Worm (Caenorhabditis elegans) whole organism, L1 larva: ENCODE results near the gene E02H9.9.

Source experiments
- efl-3 ChIP-seq: fragments of 200-800 bp; sonication (Bioruptor generic); optimal IDR thresholded peaks from 2 replicates; lab custom pipeline; 2018; ENCODE audit warnings: mild to moderate bottlenecking, missing genetic modification characterization, missing compliant biosample characterization
- fkh-4 ChIP-seq: sonication (generic microtip); optimal IDR thresholded peaks from 2 replicates; lab custom pipeline; 2016; ENCODE audit warnings: missing compliant biosample characterization, missing genetic modification characterization, borderline replicate concordance
- nhr-28 ChIP-seq: fragments of 150-350 bp; optimal IDR thresholded peaks from 2 replicates; lab custom pipeline; 2014; ENCODE audit warnings: missing biosample characterization, missing genetic modification characterization
- pqm-1 ChIP-seq: sonication (generic microtip); optimal IDR thresholded peaks from 3 replicates; lab custom pipeline; 2017; ENCODE audit warnings: missing biosample characterization, missing genetic modification characterization

ce11 chrIII:2473554-2473953, 5.5 kb upstream of the E02H9.9 start, which contains the start of gene smg-6:
- no peak for TF ChIP-seq fkh-4 (tag; lab: Kevin White, UChicago)
- TF ChIP-seq nhr-28: no peak
- no peak for TF ChIP-seq efl-3 (GFP tag; lab: Kevin White, UChicago)
- TF ChIP-seq pqm-1 (tag; lab: Kevin White, UChicago): no peak
